Fruit fly (Drosophila melanogaster): ENCODE measurements around the gene ND-ACP.
A peak's percentile ranks its signal among the peaks of the same experiment; 100 is the strongest.

ND-ACP gene

DNA sequence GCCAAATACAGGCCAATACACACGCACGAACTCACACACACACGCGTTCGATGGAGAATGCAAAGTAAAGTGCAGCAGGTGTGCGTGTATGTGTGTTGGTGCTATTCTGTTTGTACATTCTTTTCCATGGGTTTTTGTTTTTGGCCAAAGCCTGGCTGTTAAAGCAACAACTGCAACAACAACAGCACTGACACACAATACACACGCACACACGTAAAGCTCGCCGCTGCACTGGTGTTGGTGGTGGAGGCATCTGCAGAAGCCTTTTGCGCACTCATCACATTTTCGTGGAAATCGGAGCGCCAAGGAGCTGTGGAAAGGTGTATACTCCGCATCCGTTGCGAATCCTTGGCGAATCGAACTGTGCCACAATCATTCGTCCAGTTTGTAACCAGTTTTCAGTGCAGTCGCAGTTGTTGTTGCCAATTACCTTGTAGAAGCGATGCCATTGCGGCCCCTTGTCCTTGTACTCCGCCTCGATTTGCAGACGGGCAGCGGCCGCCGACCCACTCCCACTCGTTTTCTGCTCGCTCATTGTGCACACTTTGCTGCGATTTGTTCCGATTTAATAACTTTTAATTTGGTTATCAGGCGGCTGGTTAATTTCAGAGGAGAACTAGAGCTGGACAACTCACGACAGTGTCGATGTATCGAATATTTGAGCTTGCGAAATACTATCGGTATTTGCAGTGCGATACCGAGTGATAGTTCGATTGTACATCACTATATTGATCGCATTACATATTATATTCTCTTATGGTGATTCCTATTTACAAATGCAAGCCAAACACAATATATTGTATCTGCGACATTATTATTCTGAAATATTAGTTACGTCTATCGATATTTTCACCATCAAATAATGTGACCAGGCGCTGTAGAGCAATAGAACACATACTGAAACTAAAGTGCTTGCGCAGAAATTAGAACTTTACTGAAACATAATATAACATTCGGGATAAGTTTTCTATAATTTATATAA lies 20.5 kb downstream of the ND-ACP start (continued):
- no peak for TF ChIP-seq Ravus (GFP tag; IDR thresholded peaks at IDR 0.05)
- TF ChIP-seq CG10979 (tag; optimal IDR thresholded peaks at IDR 0.05), result peak; percentile 19
- TF ChIP-seq Xbp1 (GFP tag; optimal IDR thresholded peaks at IDR 0.05), result peak; percentile 46
- peak; percentile 85 for TF ChIP-seq pzg (GFP tag; optimal IDR thresholded peaks at IDR 0.05)
- TF ChIP-seq MBD-R2 (GFP tag; IDR thresholded peaks at IDR 0.05), result peak; percentile 51
- no peak for TF ChIP-seq CG16815 (GFP tag; optimal IDR thresholded peaks at IDR 0.05)
- TF ChIP-seq CG5953 (GFP tag; IDR thresholded peaks at IDR 0.05), result no peak
- TF ChIP-seq CG17829 (tag; optimal IDR thresholded peaks at IDR 0.05), result peak; percentile 57
- TF ChIP-seq Meics (GFP tag; optimal IDR thresholded peaks at IDR 0.05), result peak; percentile 41
- TF ChIP-seq twi (tag; optimal IDR thresholded peaks at IDR 0.05), result no peak
- TF ChIP-seq az2 (GFP tag; optimal IDR thresholded peaks at IDR 0.05), result peak; percentile 33
- TF ChIP-seq chn (GFP tag; optimal IDR thresholded peaks at IDR 0.05), result peak; percentile 18
- TF ChIP-seq E2f1 (GFP tag; IDR thresholded peaks at IDR 0.05), result peak; percentile 37; the same call in 1 of the 2 replicates
- 0 out of 2 replicates have a peak, but pooled peaks have one; percentile 12 for TF ChIP-seq H2.0 (GFP tag; IDR thresholded peaks at IDR 0.05)
- TF ChIP-seq kni (GFP tag; optimal IDR thresholded peaks at IDR 0.05), result no peak
- TF ChIP-seq bsh (GFP tag; optimal IDR thresholded peaks at IDR 0.05), result peak in 1 of 2 experiments; percentile 21
- TF ChIP-seq salm (tag; optimal IDR thresholded peaks at IDR 0.05), result no peak
- TF ChIP-seq wdn (GFP tag; IDR thresholded peaks at IDR 0.05), result no peak
- no peak for TF ChIP-seq CG18599 (GFP tag; optimal IDR thresholded peaks at IDR 0.05)
- no peak for TF ChIP-seq da (GFP tag; optimal IDR thresholded peaks at IDR 0.05)
- TF ChIP-seq sisA (GFP tag; IDR thresholded peaks at IDR 0.05), result no peak; the same call in 1 of the 2 replicates
- no peak for TF ChIP-seq CG17912 (GFP tag; optimal IDR thresholded peaks at IDR 0.05)
- TF ChIP-seq CG10959 (GFP tag; IDR thresholded peaks at IDR 0.05), result no peak
- peak; percentile 74 for TF ChIP-seq CG1603 (tag; optimal IDR thresholded peaks at IDR 0.05)
- TF ChIP-seq Lhr (GFP tag; optimal IDR thresholded peaks at IDR 0.05), result peak; percentile 49
- TF ChIP-seq Antp (GFP tag; optimal IDR thresholded peaks at IDR 0.05), result peak; percentile 31
- TF ChIP-seq zen (tag; optimal IDR thresholded peaks at IDR 0.05), result peak; percentile 13
- TF ChIP-seq CG7745 (tag; optimal IDR thresholded peaks at IDR 0.05), result no peak
- TF ChIP-seq CG11696 (GFP tag; IDR thresholded peaks at IDR 0.05), result no peak
- TF ChIP-seq exex (tag; optimal IDR thresholded peaks at IDR 0.05), result no peak
- peak; percentile 97 for TF ChIP-seq CG11560 (tag; IDR thresholded peaks at IDR 0.05)
- TF ChIP-seq CG8944 (GFP tag; optimal IDR thresholded peaks at IDR 0.05), result peak; percentile 33
- peak; percentile 54 for TF ChIP-seq lilli (GFP tag; optimal IDR thresholded peaks at IDR 0.05)
- TF ChIP-seq chinmo (GFP tag; IDR thresholded peaks at IDR 0.05; ENCODE audit: partially characterized antibody), result peak; percentile 96
- peak; percentile 98 for TF ChIP-seq Sry-δ (GFP tag; optimal IDR thresholded peaks at IDR 0.05)
- peak; percentile 51 for TF ChIP-seq Hr3 (GFP tag; optimal IDR thresholded peaks at IDR 0.05)
- TF ChIP-seq nmo (GFP tag; optimal IDR thresholded peaks at IDR 0.05), result peak; percentile 61
- no peak for TF ChIP-seq peb (GFP tag; IDR thresholded peaks at IDR 0.05)
- peak; percentile 19 for TF ChIP-seq CG9817 (tag; optimal IDR thresholded peaks at IDR 0.05)
- peak; percentile 32 for TF ChIP-seq Dp (GFP tag; optimal IDR thresholded peaks at IDR 0.05)
- no peak for TF ChIP-seq CG6175 (GFP tag; IDR thresholded peaks at IDR 0.05)
- peak; percentile 81 for TF ChIP-seq CG3995 (GFP tag; optimal IDR thresholded peaks at IDR 0.05)
- peak; percentile 71 for TF ChIP-seq CG12391 (tag; optimal IDR thresholded peaks at IDR 0.05)
- peak; percentile 39; the same call in 1 of the 2 replicates for TF ChIP-seq CG7372 (GFP tag; IDR thresholded peaks at IDR 0.05)
- no peak for TF ChIP-seq ham (GFP tag; IDR thresholded peaks at IDR 0.05)
- peak; percentile 98 for TF ChIP-seq zen2 (GFP tag; IDR thresholded peaks at IDR 0.05; ENCODE audit: partially characterized antibody)
- peak; percentile 95 for TF ChIP-seq CG42726 (GFP tag; IDR thresholded peaks at IDR 0.05; ENCODE audit: partially characterized antibody)
- TF ChIP-seq insv (GFP tag; optimal IDR thresholded peaks at IDR 0.05), result peak in 1 of 2 experiments; percentile 94
